Worm (Caenorhabditis elegans) whole organism, dauer: ENCODE data around the gene str-102.
"Not testable (repeated sequence)": the region's sequence is repeated elsewhere in the genome, so short reads cannot be mapped to it uniquely, and the experiment has no call there.

ENCODE experiments used
- unc-62 ChIP-seq: sonication (generic microtip); optimal IDR thresholded peaks from 2 replicates; lab custom pipeline; 2017; ENCODE audit warnings: missing biosample characterization, missing genetic modification reagents, missing genetic modification characterization

The str-102 gene

DNA sequence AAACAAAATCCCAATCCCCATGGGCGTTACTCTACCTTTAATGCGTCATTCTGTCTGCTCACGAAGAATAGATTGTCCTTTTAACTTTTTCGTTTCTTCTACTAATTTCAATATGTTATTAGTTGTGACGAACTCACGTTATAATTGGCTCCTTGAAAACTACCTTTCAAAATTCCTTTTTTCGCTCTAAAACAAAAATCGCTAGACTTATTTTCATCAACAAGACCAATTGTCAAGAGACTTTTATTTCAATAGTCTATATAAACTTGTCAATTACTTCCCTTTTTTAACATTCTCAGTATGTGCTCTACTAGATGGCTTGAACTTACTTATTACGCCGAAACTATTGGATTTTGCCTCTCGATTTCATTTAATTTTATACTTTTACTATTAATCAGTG is at the start of gene str-102:
Gene str-102 (plus strand): TSS at position 301 of the 400 bp plus-strand sequence.
- no peak for TF ChIP-seq unc-62 (GFP tag; lab: Kevin White, UChicago)

DNA sequence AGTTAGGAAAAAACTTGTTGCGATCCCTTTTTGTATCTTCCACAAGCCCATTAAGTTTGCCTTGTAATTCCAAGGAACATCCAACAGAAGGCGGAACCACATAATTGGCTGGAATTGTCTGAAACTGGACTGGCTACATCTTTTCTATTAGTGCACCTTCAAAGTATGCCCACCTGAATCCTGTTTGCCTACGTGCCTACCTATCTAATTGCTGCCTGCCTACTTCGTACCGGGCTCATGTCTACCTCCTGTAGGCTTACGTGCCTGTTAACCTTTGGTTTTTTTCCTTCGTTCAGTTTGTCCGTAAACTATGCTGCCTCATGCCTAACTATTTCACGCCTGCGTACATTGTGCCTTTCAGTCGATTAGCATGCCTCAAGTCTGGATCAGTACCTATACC is 47.4 kb upstream of the str-102 start, which contains the start of gene wrt-7:
Gene wrt-7 (minus strand): TSS at position 101 of the 400 bp plus-strand sequence.
- no peak for TF ChIP-seq unc-62 (GFP tag; lab: Kevin White, UChicago)

DNA sequence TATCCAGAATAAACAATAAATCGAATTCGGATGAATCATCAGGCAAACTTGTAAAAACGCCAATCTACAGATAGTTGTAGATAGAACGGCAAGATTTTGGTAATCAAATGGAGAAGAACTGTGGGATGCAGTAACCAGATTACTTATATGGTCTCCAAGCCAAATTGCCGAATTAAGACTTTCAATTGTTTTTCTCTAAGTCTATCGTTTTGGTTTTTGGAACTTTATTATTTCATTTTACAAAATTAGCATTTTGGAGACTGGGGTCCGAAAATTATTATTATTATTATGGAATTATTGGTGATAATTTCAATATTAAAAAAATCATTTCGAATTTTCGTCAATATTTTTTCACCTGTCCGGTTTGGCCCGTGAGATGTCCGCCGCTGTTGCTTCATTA is 45.5 kb upstream of the str-102 start, which contains the start of gene clec-228:
Gene clec-228 (minus strand): TSS at position 101 of the 400 bp plus-strand sequence.
- no peak for TF ChIP-seq unc-62 (GFP tag; lab: Kevin White, UChicago)

DNA sequence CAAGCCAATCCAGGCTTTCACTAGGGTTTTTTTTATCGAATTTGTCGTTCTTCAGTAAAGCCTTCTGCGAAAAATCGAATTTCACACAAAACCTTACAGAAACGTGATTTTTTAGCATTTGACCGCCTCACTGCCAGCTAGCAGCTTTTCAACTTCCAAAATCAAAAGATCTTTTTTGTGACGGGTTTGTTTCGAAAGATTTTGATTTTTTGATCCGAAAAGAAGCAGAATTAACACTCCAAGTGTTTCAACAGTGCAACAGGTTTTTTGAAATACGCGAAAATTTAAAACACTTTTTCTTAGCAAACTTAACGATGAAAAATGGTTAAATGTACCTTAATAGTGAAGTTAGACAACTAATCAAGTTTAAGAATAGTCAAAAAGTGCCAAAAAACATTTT is 43.4 kb upstream of the str-102 start, which contains the start of gene clec-229:
Gene clec-229 (minus strand): TSS at position 101 of the 400 bp plus-strand sequence.
- TF ChIP-seq unc-62 (GFP tag; lab: Kevin White, UChicago): no peak

DNA sequence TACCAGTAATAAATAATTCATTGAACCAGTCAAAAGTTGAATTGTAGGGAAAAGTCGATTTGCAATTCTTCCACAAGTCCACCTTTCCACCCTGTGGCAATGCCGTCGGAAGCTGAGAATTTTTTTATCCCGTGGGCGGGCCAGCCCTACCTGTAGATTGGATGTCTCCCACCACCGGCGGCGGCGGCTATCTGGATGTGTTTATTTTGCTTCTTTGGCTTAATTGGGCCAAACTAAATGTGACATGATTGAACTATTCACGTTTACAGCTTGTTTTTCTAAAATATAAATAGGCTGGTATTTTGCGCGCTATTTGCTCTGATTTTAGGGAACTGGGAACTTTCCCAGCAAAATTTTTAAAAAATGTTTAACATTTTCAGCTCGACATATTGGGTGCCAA is 40.4 kb upstream of the str-102 start, which contains the start of gene wrt-8:
Gene wrt-8 (minus strand): TSS at position 101 of the 400 bp plus-strand sequence.
- no peak for TF ChIP-seq unc-62 (GFP tag; lab: Kevin White, UChicago)

DNA sequence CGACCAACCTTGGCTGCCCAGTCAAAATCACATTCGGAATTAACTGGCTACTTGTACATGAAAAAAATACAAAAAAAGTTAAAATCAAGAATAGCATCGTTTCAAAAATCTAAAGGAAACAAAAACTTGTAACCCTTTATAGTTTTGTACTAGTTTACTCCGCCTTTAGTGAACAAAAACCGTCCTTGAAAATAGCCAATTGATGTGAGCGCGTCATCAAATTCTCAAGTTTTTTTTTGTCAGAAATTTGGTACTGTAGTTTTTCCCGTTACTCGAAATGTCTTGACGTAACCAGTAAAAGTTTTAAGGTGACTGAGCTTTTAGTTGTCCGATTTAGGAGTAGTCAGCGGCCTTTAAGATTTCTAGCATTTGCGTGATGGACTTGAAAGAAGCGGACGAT is 37.5 kb upstream of the str-102 start, which contains the start of gene C29F3.3:
Gene C29F3.3 (minus strand): TSS at position 101 of the 400 bp plus-strand sequence.
- TF ChIP-seq unc-62 (GFP tag; lab: Kevin White, UChicago): no peak

DNA sequence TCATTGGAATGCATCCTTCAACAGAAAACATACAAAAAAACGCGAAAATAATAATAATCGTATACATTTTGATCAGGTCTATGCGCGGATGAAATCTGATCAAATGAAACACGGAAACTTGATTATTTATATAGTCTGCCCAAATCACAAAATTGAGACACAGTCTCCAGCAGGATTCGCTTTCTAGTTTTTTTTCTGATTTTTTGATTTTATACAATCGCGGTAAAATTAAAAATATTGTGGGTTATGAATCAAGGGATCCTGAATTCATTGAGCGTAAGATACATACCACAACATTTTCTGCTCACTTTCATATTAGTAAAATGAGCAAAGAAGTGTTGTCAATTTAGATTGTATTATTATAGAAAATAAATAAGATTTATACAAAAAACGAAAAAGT is 35.8 kb upstream of the str-102 start, which contains the start of gene clec-230:
Gene clec-230 (minus strand): TSS at position 101 of the 400 bp plus-strand sequence.
- no peak for TF ChIP-seq unc-62 (GFP tag; lab: Kevin White, UChicago)

DNA sequence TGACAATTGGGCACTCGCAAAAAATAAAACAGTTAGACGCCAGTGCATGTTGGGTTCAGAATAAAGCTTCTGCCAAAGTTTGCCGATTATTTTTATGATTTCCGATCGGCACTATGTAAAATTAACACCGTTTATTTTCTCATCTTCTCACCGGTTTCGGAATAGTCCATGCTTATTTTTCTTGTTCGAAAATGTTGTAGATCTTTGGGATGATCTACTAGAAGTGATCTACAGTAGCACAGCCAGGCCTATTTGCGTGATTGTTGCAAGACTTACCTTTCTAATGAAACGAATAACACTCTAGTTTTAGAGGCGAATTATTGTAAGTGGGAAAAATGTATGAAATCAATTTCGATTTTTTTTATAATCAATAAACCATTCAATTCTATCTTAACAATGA is 34.2 kb upstream of the str-102 start, which contains the start of gene clec-231:
Gene clec-231 (minus strand): TSS at position 101 of the 400 bp plus-strand sequence.
- no peak for TF ChIP-seq unc-62 (GFP tag; lab: Kevin White, UChicago)

DNA sequence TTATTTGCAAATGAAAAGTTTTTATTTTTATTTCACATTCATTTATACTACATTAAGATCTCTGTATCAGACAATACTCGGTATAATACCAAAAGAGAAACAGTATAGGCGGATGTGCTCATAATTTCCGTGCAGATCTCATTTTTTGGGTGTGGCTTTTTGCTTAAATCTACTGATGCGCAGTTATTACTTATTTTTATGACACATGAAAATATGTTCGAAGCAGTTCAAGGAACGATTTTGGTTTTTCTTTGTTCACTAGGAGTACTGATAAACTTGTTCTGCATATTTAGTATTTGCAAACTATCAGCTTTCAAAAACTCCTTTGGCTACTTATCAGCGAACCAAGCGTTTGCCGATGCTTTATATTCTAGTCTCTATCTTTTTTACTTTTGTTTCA is 32.5 kb upstream of the str-102 start, which contains the start of gene srx-58:
Gene srx-58 (plus strand): TSS at position 301 of the 400 bp plus-strand sequence.
- no peak for TF ChIP-seq unc-62 (GFP tag; lab: Kevin White, UChicago)

DNA sequence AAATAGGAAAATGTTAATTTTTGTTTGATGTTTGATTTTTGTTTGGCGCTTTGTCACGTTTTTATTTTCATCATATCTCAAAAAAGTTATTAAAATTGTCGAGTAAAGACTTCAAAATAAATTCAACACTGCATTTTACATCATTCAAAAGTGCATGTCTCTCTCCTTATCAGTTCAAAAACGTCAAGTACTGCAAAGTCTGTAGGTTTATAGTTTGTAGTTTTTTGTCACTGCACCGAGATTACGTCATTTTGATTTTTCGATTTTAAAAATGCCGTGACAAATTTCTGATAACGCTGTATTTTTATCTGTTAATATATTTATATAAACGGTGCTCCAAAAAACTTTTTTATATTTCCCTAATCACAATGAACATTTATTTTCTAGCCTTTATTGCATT is 30.2 kb upstream of the str-102 start, which contains the start of gene C29F3.7:
Gene C29F3.7 (plus strand): TSS at position 254 of the 400 bp plus-strand sequence.
- TF ChIP-seq unc-62 (GFP tag; lab: Kevin White, UChicago): no peak

DNA sequence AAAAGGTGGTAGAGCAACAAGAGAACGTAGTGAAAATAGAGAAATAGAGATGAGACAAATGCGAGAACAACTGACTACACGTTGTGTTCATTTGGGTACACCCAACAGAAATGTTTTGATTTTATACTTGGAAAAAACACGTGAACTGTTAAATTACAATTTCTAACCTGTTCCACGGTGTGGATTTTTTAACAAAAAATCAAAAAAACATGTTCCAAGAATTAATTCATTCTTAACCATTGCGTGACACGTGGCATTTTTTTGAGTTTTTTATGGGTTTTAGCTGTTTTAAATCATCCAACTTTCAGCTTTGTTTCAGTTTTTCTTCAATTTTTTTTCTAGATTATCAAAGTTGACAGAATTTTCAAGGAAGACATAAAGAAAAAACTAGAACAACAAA is 23.4 kb upstream of the str-102 start, which contains the start of gene ech-1.1:
Gene ech-1.1 (minus strand): TSS at position 101 of the 400 bp plus-strand sequence.
- TF ChIP-seq unc-62 (GFP tag; lab: Kevin White, UChicago): not testable (repeated sequence)

DNA sequence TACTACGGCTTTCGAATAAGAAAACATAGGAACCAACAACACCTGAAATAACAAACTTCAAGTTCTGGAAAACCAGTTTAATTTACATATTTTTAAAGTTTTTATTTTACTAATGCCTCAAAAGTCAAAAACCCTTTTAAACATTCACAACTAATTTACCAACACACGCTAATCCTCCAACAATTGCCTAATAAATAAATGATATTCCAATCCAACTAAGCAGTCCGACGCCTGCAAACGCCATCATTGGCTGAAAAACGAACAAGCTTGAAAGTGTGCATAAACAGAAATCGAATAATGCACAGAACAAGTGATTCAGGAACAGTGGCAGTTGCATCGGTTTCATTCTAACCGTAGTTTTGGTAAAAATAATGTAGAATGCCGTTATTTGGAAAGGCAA is 17.1 kb upstream of the str-102 start:
- no peak for TF ChIP-seq unc-62 (GFP tag; lab: Kevin White, UChicago)

DNA sequence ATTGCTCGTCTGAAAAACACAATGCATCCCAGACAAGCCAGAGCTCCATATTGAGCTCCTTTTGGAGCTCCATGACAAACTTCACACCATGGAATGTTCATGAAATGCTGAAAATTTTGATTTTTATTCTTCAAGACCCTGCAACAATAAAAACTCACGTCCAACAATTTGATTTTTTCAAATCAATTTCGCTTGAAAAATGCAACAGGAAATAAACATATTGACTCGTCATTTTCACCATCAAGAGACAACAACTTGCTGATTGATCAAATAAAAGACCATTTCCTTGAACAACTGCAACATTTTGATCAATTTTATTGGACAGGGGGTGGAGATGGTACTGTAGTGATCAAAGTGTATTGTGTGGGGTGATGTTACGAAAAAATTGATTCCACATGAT is 15.1 kb upstream of the str-102 start, which contains the start of gene nhr-269:
Gene nhr-269 (minus strand): TSS at position 101 of the 400 bp plus-strand sequence.
- no peak for TF ChIP-seq unc-62 (GFP tag; lab: Kevin White, UChicago)

DNA sequence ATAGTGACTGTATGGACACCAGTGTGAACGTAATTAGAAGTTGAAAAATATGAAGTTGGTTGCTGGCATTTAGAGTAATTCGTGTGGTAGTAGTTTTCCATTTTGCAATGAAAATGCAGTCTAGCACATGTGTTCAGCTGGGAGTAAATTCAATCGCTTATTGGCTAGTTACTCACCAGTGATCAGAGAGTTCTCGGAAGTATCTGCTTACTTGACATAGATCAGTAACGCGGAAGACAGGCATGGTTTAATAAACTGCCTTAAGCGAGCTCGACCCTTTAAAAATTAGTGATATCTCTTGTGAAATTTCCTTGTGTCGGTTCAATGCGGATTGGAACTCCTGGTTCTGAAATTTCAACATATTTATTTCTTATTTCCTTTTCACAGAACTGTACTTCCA is 8.6 kb upstream of the str-102 start, which contains the start of gene srh-52:
Gene srh-52 (minus strand): TSS at position 101 of the 400 bp plus-strand sequence.
- TF ChIP-seq unc-62 (GFP tag; lab: Kevin White, UChicago): no peak

DNA sequence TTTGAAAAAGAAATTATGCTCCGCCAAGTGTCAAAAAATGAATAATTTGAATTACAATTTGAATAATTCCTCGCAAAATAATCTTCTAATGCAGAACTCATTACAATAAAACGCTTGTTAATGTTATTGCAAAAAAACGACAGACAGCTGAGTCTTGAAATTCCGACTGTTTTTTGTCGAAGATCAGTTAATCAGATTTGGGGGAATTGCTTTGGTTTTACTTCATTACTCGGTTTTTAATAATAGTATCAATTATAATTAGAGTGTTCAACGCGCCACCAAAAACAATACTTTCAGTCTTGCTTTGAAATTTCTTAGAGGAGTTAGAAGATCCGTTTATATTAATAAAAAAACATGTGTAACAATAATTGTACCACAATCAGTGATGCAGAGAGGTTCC is 6.9 kb upstream of the str-102 start, which contains the start of gene srh-122:
Gene srh-122 (minus strand): TSS at position 101 of the 400 bp plus-strand sequence.
- TF ChIP-seq unc-62 (GFP tag; lab: Kevin White, UChicago): no peak

DNA sequence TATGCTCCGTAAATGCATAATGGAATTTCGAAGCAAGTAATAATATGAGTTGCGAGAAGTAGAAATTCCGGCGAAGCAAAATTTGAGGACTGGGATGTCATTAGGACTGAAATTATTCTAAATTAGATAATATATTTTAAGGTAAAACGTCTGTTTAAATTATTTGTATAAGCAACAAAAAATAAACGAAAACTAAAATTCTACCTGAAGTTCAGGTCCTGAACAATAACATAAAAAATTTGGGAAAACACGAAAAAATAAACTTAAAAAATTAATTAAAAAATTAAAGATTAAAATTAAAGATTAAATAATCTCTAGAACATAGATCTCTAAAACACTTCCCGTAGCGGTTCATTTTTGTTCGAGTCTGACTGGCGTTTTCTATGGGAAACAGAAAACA is 5.0 kb upstream of the str-102 start, which contains the start of gene srh-251:
Gene srh-251 (minus strand): TSS at position 101 of the 400 bp plus-strand sequence.
- no peak for TF ChIP-seq unc-62 (GFP tag; lab: Kevin White, UChicago)
